Worm (Caenorhabditis elegans) whole organism, midembryonic: ENCODE results near the gene cmtr-1.

Experiments used
- T22C8.4 ChIP-seq: fragments of 200-800 bp; sonication (Bioruptor generic); IDR thresholded peaks from 2 replicates; pipeline ENCODE4 v1.3.6; 2022; ENCODE audit warnings: missing genetic modification characterization, missing compliant biosample characterization
- cog-1 ChIP-seq: sonication (generic microtip); optimal IDR thresholded peaks from 2 replicates; lab custom pipeline; 2016; ENCODE audit warnings: missing genetic modification characterization, missing compliant biosample characterization
- flt-1 ChIP-seq: fragments of 200-800 bp; sonication (Bioruptor generic); IDR thresholded peaks from 2 replicates; pipeline ENCODE4 v1.3.6; 2022; ENCODE audit warnings: missing genetic modification characterization, missing compliant biosample characterization
- klf-2 ChIP-seq: fragments of 200-800 bp; sonication (Bioruptor generic); conservative IDR thresholded peaks from 2 replicates; pipeline ENCODE4 v1.3.6; 2022; ENCODE audit warnings: missing genetic modification reagents, missing genetic modification characterization, missing compliant biosample characterization
- med-1 ChIP-seq: sonication (generic microtip); optimal IDR thresholded peaks from 2 replicates; lab custom pipeline; 2017; ENCODE audit warnings: missing genetic modification characterization, mild to moderate bottlenecking, missing compliant biosample characterization, antibody characterized with exemption, missing genetic modification reagents; ENCODE audit not compliant: insufficient read depth
- ref-1 ChIP-seq: fragments of 200-800 bp; sonication (Bioruptor generic); conservative IDR thresholded peaks from 2 replicates; pipeline ENCODE4 v1.3.6; 2022; ENCODE audit warnings: missing genetic modification reagents, missing genetic modification characterization, missing compliant biosample characterization
- tab-1 ChIP-seq: fragments of 200-800 bp; sonication (Bioruptor generic); IDR thresholded peaks from 2 replicates; pipeline ENCODE4 v1.3.6; 2022; ENCODE audit warnings: missing genetic modification characterization, missing compliant biosample characterization
- ztf-23 ChIP-seq: fragments of 200-800 bp; sonication (Bioruptor generic); IDR thresholded peaks from 2 replicates; pipeline ENCODE4 v1.3.6; 2022; ENCODE audit warnings: missing genetic modification reagents, missing genetic modification characterization, missing compliant biosample characterization
- ztf-29 ChIP-seq: fragments of 200-800 bp; sonication (Bioruptor generic); IDR thresholded peaks from 2 replicates; pipeline ENCODE4 v1.3.6; 2022; ENCODE audit warnings: missing genetic modification reagents, missing genetic modification characterization, missing compliant biosample characterization

cmtr-1 gene

ce11 chrII:15015669-15016068 lies 10.2 kb upstream of the cmtr-1 start:
- no peak for TF ChIP-seq flt-1
- no peak for TF ChIP-seq ref-1 (GFP tag; lab: Robert Waterston, UW)
- TF ChIP-seq med-1 (GFP tag; lab: Kevin White, UChicago) = no peak
- TF ChIP-seq ztf-29 (GFP tag; lab: Robert Waterston, UW) = no peak
- TF ChIP-seq klf-2 (GFP tag; lab: Robert Waterston, UW) = no peak
- no peak for TF ChIP-seq T22C8.4 (GFP tag; lab: Robert Waterston, UW)

DNA sequence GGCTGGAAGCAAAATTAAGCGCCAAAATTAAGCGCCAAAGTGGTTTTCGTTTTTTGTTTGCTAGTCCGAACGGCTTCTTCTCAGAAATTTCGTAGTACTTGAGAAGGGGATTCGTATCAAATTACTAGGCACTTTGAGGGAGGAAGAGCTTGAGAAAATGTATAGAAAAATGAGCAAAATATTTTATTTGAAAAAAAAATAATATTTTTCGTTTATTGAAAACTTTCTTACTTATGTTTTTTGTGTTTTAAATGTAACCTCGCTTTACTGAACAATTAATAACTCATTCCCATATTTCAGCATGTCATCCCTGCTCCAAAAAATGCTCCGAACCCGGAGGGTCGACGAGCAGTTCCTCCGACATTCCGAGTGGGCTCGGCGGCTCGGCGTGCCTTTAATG lies 7.0 kb upstream of the cmtr-1 start, which contains the start of gene Y53F4B.12:
Y53F4B.12 (plus strand) TSS at position 301 of the 400 bp plus-strand sequence.
- TF ChIP-seq ztf-23 (no peak), tab-1 (GFP tag; lab: Robert Waterston, UW) (no peak), cog-1 (tag; lab: Kevin White, UChicago) (no peak), klf-2 (GFP tag; lab: Robert Waterston, UW) (no peak), T22C8.4 (GFP tag; lab: Robert Waterston, UW) (no peak), med-1 (GFP tag; lab: Kevin White, UChicago) (no peak), ref-1 (GFP tag; lab: Robert Waterston, UW) (no peak), ztf-29 (GFP tag; lab: Robert Waterston, UW) (no peak), flt-1 (no peak)

DNA sequence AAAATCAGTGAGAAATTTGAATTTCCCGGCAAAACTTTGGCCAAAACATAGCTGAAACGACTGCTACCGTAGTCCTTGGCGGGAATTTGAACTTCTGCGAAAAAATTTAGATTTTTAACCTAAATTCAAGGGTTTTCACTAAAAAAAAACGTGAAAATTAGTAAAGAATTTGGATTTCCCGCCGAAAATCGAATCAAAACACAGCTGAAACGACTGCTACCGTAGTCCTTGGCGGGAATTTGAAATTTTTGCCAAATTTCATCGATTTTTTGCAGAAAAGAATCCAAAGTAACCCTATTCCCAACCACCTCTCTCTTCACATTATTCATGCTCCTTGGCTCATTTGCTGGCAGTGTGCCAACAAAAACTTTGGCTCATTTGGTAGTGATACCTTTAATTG lies 814 bp upstream of the cmtr-1 start:
- TF ChIP-seq med-1 (GFP tag; lab: Kevin White, UChicago) (no peak), klf-2 (GFP tag; lab: Robert Waterston, UW) (no peak), ztf-23 (no peak), T22C8.4 (GFP tag; lab: Robert Waterston, UW) (no peak)

- no peak for TF ChIP-seq klf-2 (GFP tag; lab: Robert Waterston, UW)
- TF ChIP-seq ref-1 (GFP tag; lab: Robert Waterston, UW) = no peak
- TF ChIP-seq med-1 (GFP tag; lab: Kevin White, UChicago) = no peak
- TF ChIP-seq cog-1 (tag; lab: Kevin White, UChicago) = no peak
- no peak for TF ChIP-seq ztf-23
- TF ChIP-seq flt-1 = no peak
- TF ChIP-seq ztf-29 (GFP tag; lab: Robert Waterston, UW) = no peak
Measured at ce11 chrII:15026389-15026788, 475 bp downstream of the cmtr-1 start.

ce11 chrII:15037782-15038181 lies 11.9 kb downstream of the cmtr-1 start, which contains the start of gene Y53F4B.14:
TSS of gene Y53F4B.14 (plus strand) at chrII:15037991.
- TF ChIP-seq cog-1 (tag; lab: Kevin White, UChicago) (no peak), ztf-29 (GFP tag; lab: Robert Waterston, UW) (no peak), flt-1 (no peak), ztf-23 (no peak), med-1 (GFP tag; lab: Kevin White, UChicago) (no peak), klf-2 (GFP tag; lab: Robert Waterston, UW) (no peak)

ce11 chrII:15039104-15039503 lies 13.2 kb downstream of the cmtr-1 start, which contains the start of gene trip-4:
TSS of gene trip-4 (plus strand) at chrII:15039404.
- no peak for TF ChIP-seq ztf-29 (GFP tag; lab: Robert Waterston, UW)
- TF ChIP-seq T22C8.4 (GFP tag; lab: Robert Waterston, UW) = no peak
- TF ChIP-seq med-1 (GFP tag; lab: Kevin White, UChicago) = no peak
- no peak for TF ChIP-seq klf-2 (GFP tag; lab: Robert Waterston, UW)

DNA sequence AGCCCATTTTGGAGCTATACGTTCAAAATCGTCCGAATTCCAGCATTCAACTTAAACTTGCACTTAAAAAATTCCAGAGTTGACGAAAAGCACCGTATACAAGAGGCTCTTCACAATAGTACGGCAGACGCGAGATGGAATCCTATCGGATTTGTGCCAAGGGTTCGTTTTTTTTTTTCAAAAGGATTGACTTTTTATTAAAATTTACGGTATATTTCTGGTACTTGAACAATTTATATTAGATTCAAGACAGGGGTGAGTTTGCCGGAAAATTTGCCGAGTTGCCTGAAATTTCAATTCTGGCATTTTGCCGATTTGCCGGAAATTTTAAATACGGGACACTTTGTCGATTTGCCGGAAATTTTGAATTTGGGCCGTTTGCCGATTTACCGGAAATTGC lies 16.4 kb downstream of the cmtr-1 start:
- TF ChIP-seq T22C8.4 (GFP tag; lab: Robert Waterston, UW) (no peak), cog-1 (tag; lab: Kevin White, UChicago) (no peak), tab-1 (GFP tag; lab: Robert Waterston, UW) (no peak), klf-2 (GFP tag; lab: Robert Waterston, UW) (no peak), ztf-29 (GFP tag; lab: Robert Waterston, UW) (no peak), flt-1 (no peak)

DNA sequence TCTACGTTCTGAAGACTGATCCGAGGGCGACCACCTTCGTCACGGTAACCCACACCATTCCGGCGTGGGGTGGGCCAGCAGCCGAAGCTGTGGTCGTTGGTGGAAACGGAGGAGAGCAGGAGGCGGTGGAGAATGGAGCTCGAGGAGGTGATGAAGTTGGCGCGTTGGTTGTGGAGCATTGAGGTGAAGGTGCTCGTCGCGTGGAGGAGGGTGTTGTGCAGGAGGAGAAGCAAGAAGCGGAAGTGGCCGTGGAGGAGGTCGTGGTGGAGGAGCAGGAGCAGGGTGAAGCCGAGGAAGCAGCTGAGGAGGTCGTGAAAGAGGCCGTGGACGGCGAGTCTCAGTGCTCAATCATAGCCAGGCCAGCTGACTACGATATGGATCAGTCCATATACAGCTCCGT lies 32.4 kb downstream of the cmtr-1 start, which contains the start of gene Y53F4B.17:
Y53F4B.17 (plus strand) TSS at position 375 of the 400 bp plus-strand sequence.
- TF ChIP-seq klf-2 (GFP tag; lab: Robert Waterston, UW) (no peak), ztf-23 (no peak), ref-1 (GFP tag; lab: Robert Waterston, UW) (no peak), med-1 (GFP tag; lab: Kevin White, UChicago) (no peak), flt-1 (no peak), tab-1 (GFP tag; lab: Robert Waterston, UW) (0 out of 2 replicates have a peak, but pooled peaks have one; percentile 33), ztf-29 (GFP tag; lab: Robert Waterston, UW) (no peak), T22C8.4 (GFP tag; lab: Robert Waterston, UW) (no peak), cog-1 (tag; lab: Kevin White, UChicago) (no peak)

ce11 chrII:15071571-15071970 lies 45.7 kb downstream of the cmtr-1 start, which contains the start of gene Y53F4B.18:
TSS of gene Y53F4B.18 (minus strand) at chrII:15071671.
- TF ChIP-seq ztf-29 (GFP tag; lab: Robert Waterston, UW) (no peak), tab-1 (GFP tag; lab: Robert Waterston, UW) (no peak), med-1 (GFP tag; lab: Kevin White, UChicago) (no peak), flt-1 (no peak), klf-2 (GFP tag; lab: Robert Waterston, UW) (no peak), T22C8.4 (GFP tag; lab: Robert Waterston, UW) (no peak), cog-1 (tag; lab: Kevin White, UChicago) (no peak), ztf-23 (no peak)

- TF ChIP-seq flt-1 (no peak), klf-2 (GFP tag; lab: Robert Waterston, UW) (no peak), ztf-23 (no peak)
Measured at ce11 chrII:15074760-15075159, 48.8 kb downstream of the cmtr-1 start.
